Fruit fly (Drosophila melanogaster): Measurements from ENCODE around the gene polybromo.

polybromo gene

dm6 chr3R:24787042-24787565 is 18.0 kb downstream of the polybromo start, which contains the start of gene CG5805 (continued):
- TF ChIP-seq Fer2 (tag; optimal IDR thresholded peaks at IDR 0.05) (peak; percentile 80), CG18599 (GFP tag; optimal IDR thresholded peaks at IDR 0.05) (peak; percentile 84), CG5180 (GFP tag; optimal IDR thresholded peaks at IDR 0.05) (peak; percentile 56), onecut (GFP tag; IDR thresholded peaks at IDR 0.05) (peak; percentile 82), Mes4 (GFP tag; optimal IDR thresholded peaks at IDR 0.05) (peak; percentile 75), tio (GFP tag; optimal IDR thresholded peaks at IDR 0.05) (no peak), CG8290 (GFP tag; optimal IDR thresholded peaks at IDR 0.05) (no peak), CG8290 (tag; optimal IDR thresholded peaks at IDR 0.05) (peak in 1 of 2 experiments; percentile 41), CG2199 (GFP tag; IDR thresholded peaks at IDR 0.05) (peak; percentile 47; the same call in 2 of the 3 replicates), danr (GFP tag; IDR thresholded peaks at IDR 0.05) (peak; percentile 59; the same call in 1 of the 2 replicates), B-H2 (GFP tag; optimal IDR thresholded peaks at IDR 0.05) (peak; percentile 86), sisA (GFP tag; IDR thresholded peaks at IDR 0.05) (no peak), Ada2b (GFP tag; IDR thresholded peaks at IDR 0.05) (peak; percentile 66; the same call in 1 of the 2 replicates), trem (tag; optimal IDR thresholded peaks at IDR 0.05) (peak; percentile 71), CG33557 (GFP tag; optimal IDR thresholded peaks at IDR 0.05) (peak; percentile 78), CG6654 (GFP tag; optimal IDR thresholded peaks at IDR 0.05) (peak; percentile 64), Awh (GFP tag; IDR thresholded peaks at IDR 0.05) (peak; percentile 79), p53 (GFP tag; optimal IDR thresholded peaks at IDR 0.05) (peak; percentile 54), ftz-f1 (GFP tag; optimal IDR thresholded peaks at IDR 0.05) (peak; percentile 90), CG10366 (GFP tag; IDR thresholded peaks at IDR 0.05) (peak; percentile 84), CG4820 (GFP tag; optimal IDR thresholded peaks at IDR 0.05) (peak; percentile 73), Med (GFP tag) (peak; percentile 98), CG14710 (tag; optimal IDR thresholded peaks at IDR 0.05) (peak; percentile 80), MTF-1 (GFP tag; optimal IDR thresholded peaks at IDR 0.05; ENCODE audit: borderline replicate concordance) (peak; percentile 90), CG11695 (GFP tag; IDR thresholded peaks at IDR 0.05) (peak; percentile 53; the same call in 1 of the 3 replicates), mam (GFP tag; optimal IDR thresholded peaks at IDR 0.05) (peak; percentile 61), CG8281 (tag; optimal IDR thresholded peaks at IDR 0.05) (peak; percentile 68), zfh1 (GFP tag; IDR thresholded peaks at IDR 0.05) (peak; percentile 85), tx (GFP tag; optimal IDR thresholded peaks at IDR 0.05) (peak; percentile 35), ap (GFP tag; IDR thresholded peaks at IDR 0.05) (peak; percentile 54; the same call in 1 of the 2 replicates), peb (GFP tag; IDR thresholded peaks at IDR 0.05) (peak; percentile 50), CG1603 (tag; optimal IDR thresholded peaks at IDR 0.05) (peak; percentile 91), CG18262 (tag; optimal IDR thresholded peaks at IDR 0.05) (peak; percentile 65), CG1792 (GFP tag; optimal IDR thresholded peaks at IDR 0.05) (peak; percentile 48), ems (GFP tag; optimal IDR thresholded peaks at IDR 0.05) (peak; percentile 73), CG6254 (GFP tag; optimal IDR thresholded peaks at IDR 0.05) (peak; percentile 81), wek (GFP tag; optimal IDR thresholded peaks at IDR 0.05) (peak; percentile 58), CG6791 (GFP tag; IDR thresholded peaks at IDR 0.05; ENCODE audit: partially characterized antibody) (peak; percentile 43; the same call in 2 of the 3 replicates), emc (GFP tag; optimal IDR thresholded peaks at IDR 0.05) (peak; percentile 81), E2f2 (GFP tag; IDR thresholded peaks at IDR 0.05) (peak; percentile 65), Lhr (GFP tag; optimal IDR thresholded peaks at IDR 0.05) (peak; percentile 87), CG9437 (GFP tag; optimal IDR thresholded peaks at IDR 0.05) (peak; percentile 78), sima (GFP tag; optimal IDR thresholded peaks at IDR 0.05) (peak; percentile 7), Sry-β (GFP tag; optimal IDR thresholded peaks at IDR 0.05) (peak; percentile 17), HLH3B (GFP tag; IDR thresholded peaks at IDR 0.05) (peak; percentile 63), CG31388 (GFP tag; optimal IDR thresholded peaks at IDR 0.05) (peak; percentile 16), Elba2 (GFP tag; optimal IDR thresholded peaks at IDR 0.05) (peak; percentile 81), CG31441 (GFP tag; IDR thresholded peaks at IDR 0.05) (peak; percentile 85), Hand (GFP tag; optimal IDR thresholded peaks at IDR 0.05) (peak; percentile 10), gsb (GFP tag; IDR thresholded peaks at IDR 0.05) (peak; percentile 55)
